Fruit fly (Drosophila melanogaster) whole organism, wandering third instar larva: Measurements from ENCODE around the gene RYa-R.

ENCODE experiments used
- Abd-B ChIP-seq: fragments of >200 bp; optimal IDR thresholded peaks from 2 replicates; lab custom pipeline; 2017; ENCODE audit warnings: missing biosample characterization, missing genetic modification characterization
- CG32264 ChIP-seq: fragments of 200-800 bp; sonication (Bioruptor generic); optimal IDR thresholded peaks from 2 replicates; lab custom pipeline; 2016; ENCODE audit warnings: missing biosample characterization, missing genetic modification characterization
- CG9705 ChIP-seq: fragments of 200-800 bp; sonication (Bioruptor generic); optimal IDR thresholded peaks from 2 replicates; lab custom pipeline; 2018; ENCODE audit warnings: missing biosample characterization, mild to moderate bottlenecking, missing genetic modification characterization
- CrebA ChIP-seq: fragments of 200-800 bp; sonication (Bioruptor generic); optimal IDR thresholded peaks from 2 replicates; lab custom pipeline; 2016; ENCODE audit warnings: missing biosample characterization, mild to moderate bottlenecking, missing genetic modification characterization, borderline replicate concordance
- Dfd ChIP-seq: fragments of >200 bp; optimal IDR thresholded peaks from 2 replicates; lab custom pipeline; 2017; ENCODE audit warnings: missing biosample characterization, missing genetic modification characterization
- GATAd ChIP-seq: sonication (Bioruptor generic); optimal IDR thresholded peaks from 2 replicates; lab custom pipeline; 2016; ENCODE audit warnings: missing biosample characterization, missing genetic modification characterization
- HLH106 ChIP-seq: fragments of 200-800 bp; optimal IDR thresholded peaks from 3 replicates; lab custom pipeline; 2019; ENCODE audit warnings: missing biosample characterization, mild to moderate bottlenecking, missing genetic modification characterization, moderate library complexity
- Hnf4 ChIP-seq: fragments of 200-800 bp; sonication (Bioruptor generic); optimal IDR thresholded peaks from 2 replicates; lab custom pipeline; 2016; ENCODE audit warnings: missing biosample characterization, mild to moderate bottlenecking, missing genetic modification characterization
- Hr78 ChIP-seq: fragments of >200 bp; optimal IDR thresholded peaks from 2 replicates; lab custom pipeline; 2017; ENCODE audit warnings: missing biosample characterization, missing genetic modification characterization
- Hr83 ChIP-seq: fragments of 200-300 bp; sonication (Bioruptor generic); optimal IDR thresholded peaks from 2 replicates; lab custom pipeline; 2016; ENCODE audit warnings: missing biosample characterization, mild to moderate bottlenecking, missing genetic modification characterization, moderate library complexity; ENCODE audit not compliant: poor library complexity, severe bottlenecking
- Jra ChIP-seq: sonication (Bioruptor generic); optimal IDR thresholded peaks from 2 replicates; lab custom pipeline; 2016; ENCODE audit warnings: missing biosample characterization, missing genetic modification characterization
- Mio ChIP-seq: sonication (Bioruptor generic); optimal IDR thresholded peaks from 2 replicates; lab custom pipeline; 2016; ENCODE audit warnings: missing biosample characterization, missing genetic modification characterization
- Myc ChIP-seq: fragments of >200 bp; optimal IDR thresholded peaks from 2 replicates; lab custom pipeline; 2017
- N ChIP-seq: fragments of >200 bp; optimal IDR thresholded peaks from 2 replicates; lab custom pipeline; 2018; ENCODE audit warnings: missing biosample characterization, missing external identifiers, missing genetic modification characterization
- OdsH ChIP-seq: fragments of 200-800 bp; sonication (Bioruptor generic); optimal IDR thresholded peaks from 2 replicates; lab custom pipeline; 2016; ENCODE audit warnings: missing biosample characterization, mild to moderate bottlenecking, missing genetic modification characterization
- Rel ChIP-seq, 2 experiments: fragments of 200-800 bp; sonication (Bioruptor generic) in 1 of 2; optimal IDR thresholded peaks; 2 replicates in 1 of 2; 3 replicates in 1 of 2; lab custom pipeline; 2016 to 2019; ENCODE audit warnings: mild to moderate bottlenecking in 2 of 2, missing biosample characterization in 2 of 2, missing genetic modification characterization in 2 of 2, moderate library complexity in 1 of 2
- br ChIP-seq: fragments of 200-800 bp; sonication (Bioruptor generic); optimal IDR thresholded peaks from 2 replicates; lab custom pipeline; 2016; ENCODE audit warnings: missing biosample characterization, missing genetic modification characterization
- brk ChIP-seq: fragments of 200-800 bp; sonication (Bioruptor generic); optimal IDR thresholded peaks from 2 replicates; lab custom pipeline; 2016; ENCODE audit warnings: missing biosample characterization, mild to moderate bottlenecking, missing genetic modification characterization
- dmrt93B ChIP-seq: fragments of 200-800 bp; sonication (Bioruptor generic); optimal IDR thresholded peaks from 2 replicates; lab custom pipeline; 2018; ENCODE audit warnings: missing biosample characterization, mild to moderate bottlenecking, missing genetic modification characterization
- ey ChIP-seq: fragments of 200-800 bp; sonication (Bioruptor generic); optimal IDR thresholded peaks from 2 replicates; lab custom pipeline; 2016; ENCODE audit warnings: missing biosample characterization, missing genetic modification characterization
- foxo ChIP-seq, 2 experiments: fragments of 200-800 bp; sonication (Bioruptor generic); optimal IDR thresholded peaks; 2 replicates in 1 of 2; 3 replicates in 1 of 2; lab custom pipeline; 2016 to 2017; ENCODE audit warnings: missing biosample characterization in 2 of 2, missing genetic modification characterization in 2 of 2
- fru ChIP-seq: fragments of 200-800 bp; sonication (Bioruptor generic); optimal IDR thresholded peaks from 3 replicates; lab custom pipeline; 2016; ENCODE audit warnings: missing biosample characterization, mild to moderate bottlenecking, missing genetic modification characterization
- jim ChIP-seq: fragments of 175-275, 200-325 bp; sonication (Bioruptor generic); optimal IDR thresholded peaks from 2 replicates; lab custom pipeline; 2016; ENCODE audit warnings: missing biosample characterization, mild to moderate bottlenecking, missing genetic modification characterization
- pan ChIP-seq: fragments of >200 bp; optimal IDR thresholded peaks from 2 replicates; lab custom pipeline; 2017
- psq ChIP-seq: fragments of 200-800 bp; sonication (Bioruptor generic); optimal IDR thresholded peaks from 3 replicates; lab custom pipeline; 2017; ENCODE audit warnings: missing biosample characterization, mild to moderate bottlenecking, missing genetic modification characterization, moderate library complexity
- rgr ChIP-seq: fragments of 200-800 bp; sonication (Bioruptor generic); optimal IDR thresholded peaks from 3 replicates; lab custom pipeline; 2016; ENCODE audit warnings: missing biosample characterization, mild to moderate bottlenecking, missing genetic modification characterization
- sv ChIP-seq: fragments of 200-800 bp; sonication (Bioruptor generic); optimal IDR thresholded peaks from 3 replicates; lab custom pipeline; 2016; ENCODE audit warnings: missing biosample characterization, missing genetic modification characterization
- usp ChIP-seq: fragments of >200 bp; optimal IDR thresholded peaks from 2 replicates; lab custom pipeline; 2017; ENCODE audit warnings: missing biosample characterization, missing genetic modification characterization
- woc ChIP-seq: sonication (Bioruptor generic); optimal IDR thresholded peaks from 2 replicates; lab custom pipeline; 2016; ENCODE audit warnings: missing biosample characterization, mild to moderate bottlenecking, missing genetic modification characterization

RYa-R gene

DNA sequence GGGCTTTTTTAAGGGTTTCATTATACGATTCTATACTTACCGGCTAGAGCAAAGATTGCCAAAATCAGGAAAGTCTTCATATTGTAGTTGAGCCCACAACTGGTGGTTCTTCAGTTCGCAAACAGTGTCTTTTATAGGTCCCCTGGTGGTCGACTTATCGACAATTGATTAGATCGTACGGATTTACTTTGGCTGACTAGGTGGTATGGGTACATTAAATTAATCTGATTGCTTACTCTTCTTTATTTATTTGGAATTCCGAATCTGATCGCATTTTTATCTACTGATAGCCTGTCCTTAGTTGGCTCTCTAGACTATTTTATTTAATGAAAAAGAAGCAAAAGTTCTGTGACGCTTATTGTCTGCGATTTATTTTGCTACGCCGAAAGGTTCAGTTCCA is 29.2 kb downstream of the RYa-R start, which contains the start of gene CG6271:
CG6271 (minus strand) TSS at position 101 of the 400 bp plus-strand sequence.
- TF ChIP-seq Jra (GFP tag; lab: Kevin White, UChicago) = no peak
- no peak for TF ChIP-seq woc

DNA sequence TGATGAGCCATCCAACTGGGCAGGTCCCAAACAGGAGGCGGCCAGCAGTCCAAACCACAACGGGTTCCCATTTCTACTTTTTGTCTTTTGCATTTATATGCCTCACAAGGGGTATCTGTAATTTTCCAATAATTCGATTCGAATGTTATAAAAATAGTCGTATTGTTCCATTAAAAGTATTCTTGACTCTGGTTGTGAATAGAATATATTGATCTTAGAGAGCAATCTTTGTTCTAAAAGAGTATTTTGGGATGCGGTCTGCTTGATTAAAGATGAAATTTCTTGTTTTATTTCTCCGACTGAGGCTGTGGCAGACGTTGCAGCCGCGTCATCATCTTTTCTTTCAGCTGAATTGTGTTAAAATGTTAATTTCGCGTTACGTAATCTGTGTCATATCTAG is 37.2 kb downstream of the RYa-R start:
- TF ChIP-seq jim (GFP tag; lab: Kevin White, UChicago) = no peak
- TF ChIP-seq Mio = no peak
- TF ChIP-seq CG32264 (GFP tag; lab: Kevin White, UChicago) = no peak
- TF ChIP-seq Jra (GFP tag; lab: Kevin White, UChicago) = no peak
- TF ChIP-seq ey (GFP tag; lab: Kevin White, UChicago) = no peak
- TF ChIP-seq GATAd (GFP tag; lab: Kevin White, UChicago) = no peak
- no peak for TF ChIP-seq dmrt93B (GFP tag; lab: Kevin White, UChicago)
- TF ChIP-seq foxo (GFP tag; optimal IDR thresholded peaks at IDR 0.05; lab: Kevin White, UChicago) = no peak
- TF ChIP-seq CG9705 (GFP tag; lab: Kevin White, UChicago) = no peak
- no peak for TF ChIP-seq Abd-B (GFP tag; lab: Kevin White, UChicago)
- no peak for TF ChIP-seq Hr78 (GFP tag; lab: Kevin White, UChicago)
- TF ChIP-seq HLH106 (tag; lab: Kevin White, UChicago) = no peak

DNA sequence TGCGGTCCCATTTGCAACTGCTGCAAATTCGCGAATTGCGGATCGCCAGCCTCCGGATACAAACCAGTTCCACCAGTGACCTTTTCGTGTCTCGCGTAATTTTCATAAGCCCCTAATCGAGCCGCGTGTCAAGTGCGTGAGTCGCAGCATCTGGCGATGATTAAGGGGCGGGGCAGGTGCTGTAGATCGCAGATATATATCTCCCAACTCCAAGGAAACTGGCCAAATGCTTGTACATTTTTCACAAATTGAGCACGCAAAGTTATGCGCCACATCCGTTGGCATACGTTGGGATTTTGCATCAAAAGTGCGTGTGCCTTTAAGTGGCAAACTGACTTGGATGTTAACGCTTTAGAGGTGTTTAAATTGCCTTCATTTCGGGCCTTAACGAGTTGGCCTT is 43.3 kb downstream of the RYa-R start:
- no peak for TF ChIP-seq Myc (lab: Kevin White, UChicago)
- no peak for TF ChIP-seq pan
- TF ChIP-seq Mio = no peak
- no peak for TF ChIP-seq Hr78 (GFP tag; lab: Kevin White, UChicago)
- no peak for TF ChIP-seq Rel (GFP tag; optimal IDR thresholded peaks at IDR 0.05; lab: Kevin White, UChicago)
- no peak for TF ChIP-seq Rel (tag; optimal IDR thresholded peaks at IDR 0.05; lab: Kevin White, UChicago)
- TF ChIP-seq Hr83 (GFP tag; lab: Kevin White, UChicago) = no peak
- TF ChIP-seq Dfd (GFP tag; lab: Kevin White, UChicago) = no peak
- no peak for TF ChIP-seq Abd-B (GFP tag; lab: Kevin White, UChicago)
- no peak for TF ChIP-seq psq (GFP tag; lab: Kevin White, UChicago)
- no peak for TF ChIP-seq GATAd (GFP tag; lab: Kevin White, UChicago)
- TF ChIP-seq jim (GFP tag; lab: Kevin White, UChicago) = no peak
- TF ChIP-seq br (GFP tag; lab: Kevin White, UChicago) = no peak
- TF ChIP-seq fru (GFP tag; lab: Kevin White, UChicago) = no peak
- TF ChIP-seq sv (GFP tag; lab: Kevin White, UChicago) = no peak
- no peak for TF ChIP-seq rgr (GFP tag; lab: Kevin White, UChicago)
- no peak for TF ChIP-seq Jra (GFP tag; lab: Kevin White, UChicago)
- TF ChIP-seq usp (GFP tag; lab: Kevin White, UChicago) = no peak
- TF ChIP-seq dmrt93B (GFP tag; lab: Kevin White, UChicago) = no peak
- no peak for TF ChIP-seq Hnf4 (GFP tag; lab: Kevin White, UChicago)

DNA sequence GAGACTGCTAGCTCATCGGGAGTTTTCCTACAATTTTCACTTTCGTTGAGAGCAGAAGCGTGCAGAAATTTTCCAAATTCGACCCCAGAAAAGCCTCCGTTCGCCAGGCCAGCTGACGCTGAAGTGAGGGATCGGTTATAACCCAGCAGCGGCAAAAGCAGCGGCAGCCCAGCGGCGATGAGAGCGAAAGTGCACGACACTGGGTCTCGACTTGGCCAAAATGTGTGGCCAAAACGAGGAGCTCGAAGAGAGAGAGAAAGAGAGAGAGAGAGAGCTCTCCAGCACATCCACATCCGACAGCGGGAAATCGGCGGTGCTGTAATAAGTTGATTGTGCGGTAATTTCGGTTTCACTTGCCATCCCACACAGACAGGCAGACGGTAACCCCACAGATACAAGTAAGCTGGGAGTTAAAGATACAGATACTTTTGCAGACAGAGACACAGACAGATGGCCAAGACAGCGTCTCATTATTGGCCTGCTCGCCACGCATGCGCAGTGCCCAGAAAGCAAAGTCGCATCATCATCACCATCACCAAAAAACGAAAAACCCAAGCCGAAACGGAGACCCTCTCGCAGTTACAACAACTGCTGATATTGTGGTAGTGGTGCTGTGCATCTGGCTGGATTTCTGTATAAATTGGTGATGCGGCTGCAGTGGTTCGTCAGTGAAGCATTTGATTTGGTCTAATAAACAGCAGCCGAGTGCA is 51.9 kb downstream of the RYa-R start, which contains the start of gene TwdlT:
TwdlT (plus strand) TSS at position 660 of the 710 bp plus-strand sequence.
- TF ChIP-seq N (GFP tag; lab: Kevin White, UChicago) (no peak), Abd-B (GFP tag; lab: Kevin White, UChicago) (no peak), rgr (GFP tag; lab: Kevin White, UChicago) (no peak), dmrt93B (GFP tag; lab: Kevin White, UChicago) (no peak), Myc (lab: Kevin White, UChicago) (no peak), CrebA (GFP tag; lab: Kevin White, UChicago) (no peak), Hnf4 (GFP tag; lab: Kevin White, UChicago) (no peak), OdsH (GFP tag; lab: Kevin White, UChicago) (no peak), Mio (no peak), brk (GFP tag; lab: Kevin White, UChicago) (no peak), Rel (GFP tag; optimal IDR thresholded peaks at IDR 0.05; lab: Kevin White, UChicago) (no peak), Rel (tag; optimal IDR thresholded peaks at IDR 0.05; lab: Kevin White, UChicago) (no peak), ey (GFP tag; lab: Kevin White, UChicago) (no peak)

- peak; percentile 96 for TF ChIP-seq Dfd (GFP tag; lab: Kevin White, UChicago)
- no peak for TF ChIP-seq Jra (GFP tag; lab: Kevin White, UChicago)
Measured at dm6 chr3R:27049549-27049948, 52.8 kb downstream of the RYa-R start.
